Worm (Caenorhabditis elegans): ENCODE results near the gene nhr-58.

DNA sequence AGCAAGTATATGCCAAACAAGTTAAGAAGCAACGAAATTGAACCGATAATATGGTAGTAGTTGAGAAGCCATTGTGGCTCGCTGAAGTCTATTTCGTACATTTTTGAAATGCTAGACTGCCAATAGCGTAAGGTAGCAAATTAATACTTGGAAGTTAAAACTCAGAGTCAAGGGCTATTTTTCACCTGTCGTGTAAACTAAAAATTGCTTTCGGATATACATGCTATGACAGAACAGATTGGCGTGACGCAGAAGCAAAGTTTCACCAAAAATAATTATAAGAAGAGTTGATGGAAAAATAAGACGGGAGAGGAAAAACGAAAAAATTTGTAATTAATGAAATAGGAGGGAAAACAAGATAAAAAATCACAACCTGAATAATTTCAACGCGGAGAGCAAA, 33.9 kb downstream of the nhr-58 start, which contains the start of gene sri-73:
- TF ChIP-seq snpc-4 (tag; optimal IDR thresholded peaks at IDR 0.05) (no peak), aly-2 (tag; optimal IDR thresholded peaks at IDR 0.05) (no peak), unc-62 (GFP tag; optimal IDR thresholded peaks at IDR 0.05) (no peak), ceh-82 (tag; optimal IDR thresholded peaks at IDR 0.05) (no peak), egl-27 (tag; optimal IDR thresholded peaks at IDR 0.05) (no peak), ZK546.5 (tag; optimal IDR thresholded peaks at IDR 0.05) (no peak), gmeb-1 (tag; optimal IDR thresholded peaks at IDR 0.05) (no peak), lsy-2 (tag; optimal IDR thresholded peaks at IDR 0.05) (no peak), ztf-4 (tag; optimal IDR thresholded peaks at IDR 0.05) (no peak), R02D3.7 (tag; optimal IDR thresholded peaks at IDR 0.05) (no peak), nhr-77 (tag; optimal IDR thresholded peaks at IDR 0.05) (no peak), nhr-237 (tag; optimal IDR thresholded peaks at IDR 0.05) (no peak), ztf-1 (GFP tag; conservative IDR thresholded peaks at IDR 0.05) (no peak), sma-9 (GFP tag; optimal IDR thresholded peaks at IDR 0.05) (no peak), sma-9 (tag; optimal IDR thresholded peaks at IDR 0.05) (no peak)
